Fruit fly (Drosophila melanogaster): ENCODE results near the gene CG10752.
A peak's percentile ranks its signal among the peaks of the same experiment; 100 is the strongest.

CG10752 gene

dm6 chr3L:12954547-12954946 lies at the start of gene CG10752:
TSS of gene CG10752 (minus strand) at chr3L:12954647.
- no peak for TF ChIP-seq CG8478 (optimal IDR thresholded peaks at IDR 0.05)
- TF ChIP-seq Dll (optimal IDR thresholded peaks at IDR 0.05): no peak
- TF ChIP-seq pan (optimal IDR thresholded peaks at IDR 0.05): no peak
- TF ChIP-seq EcR (GFP tag; optimal IDR thresholded peaks at IDR 0.05): no peak
- no peak for TF ChIP-seq psq (optimal IDR thresholded peaks at IDR 0.05)
- no peak for TF ChIP-seq usp (GFP tag; optimal IDR thresholded peaks at IDR 0.05)

- TF ChIP-seq Dll (optimal IDR thresholded peaks at IDR 0.05) (no peak), EcR (GFP tag; optimal IDR thresholded peaks at IDR 0.05) (no peak), psq (optimal IDR thresholded peaks at IDR 0.05) (no peak), CG8478 (optimal IDR thresholded peaks at IDR 0.05) (no peak), usp (GFP tag; optimal IDR thresholded peaks at IDR 0.05) (no peak), pan (optimal IDR thresholded peaks at IDR 0.05) (no peak)
Measured at dm6 chr3L:12994835-12995234, 40.4 kb upstream of the CG10752 start, which contains the start of gene CG11262. TSS of gene CG11262 (plus strand) at chr3L:12995135.

dm6 chr3L:12972259-12972658 lies 17.8 kb upstream of the CG10752 start, which contains the start of the genes CG10748 and CG10749:
TSS of gene CG10748 (minus strand) at chr3L:12972359.
TSS of gene CG10749 (plus strand) at chr3L:12972474.
- TF ChIP-seq CG8478 (optimal IDR thresholded peaks at IDR 0.05): no peak
- TF ChIP-seq usp (GFP tag; optimal IDR thresholded peaks at IDR 0.05): no peak
- no peak for TF ChIP-seq Dll (optimal IDR thresholded peaks at IDR 0.05)
- no peak for TF ChIP-seq psq (optimal IDR thresholded peaks at IDR 0.05)
- no peak for TF ChIP-seq pan (optimal IDR thresholded peaks at IDR 0.05)
- TF ChIP-seq EcR (GFP tag; optimal IDR thresholded peaks at IDR 0.05): no peak

- TF ChIP-seq usp (GFP tag; optimal IDR thresholded peaks at IDR 0.05) (no peak), Dll (optimal IDR thresholded peaks at IDR 0.05) (no peak), psq (optimal IDR thresholded peaks at IDR 0.05) (no peak), CG8478 (optimal IDR thresholded peaks at IDR 0.05) (no peak), EcR (GFP tag; optimal IDR thresholded peaks at IDR 0.05) (no peak), pan (optimal IDR thresholded peaks at IDR 0.05) (no peak)
Measured at dm6 chr3L:12967633-12968032, 13.2 kb upstream of the CG10752 start, which contains the start of gene Or69a. TSS of gene Or69a (minus strand) at chr3L:12967733.

dm6 chr3L:12949386-12949785 lies 5.1 kb downstream of the CG10752 start:
- no peak for TF ChIP-seq Dll (optimal IDR thresholded peaks at IDR 0.05)

dm6 chr3L:12915431-12915830 lies 39.0 kb downstream of the CG10752 start:
- TF ChIP-seq CG8478 (optimal IDR thresholded peaks at IDR 0.05) (no peak), usp (GFP tag; optimal IDR thresholded peaks at IDR 0.05) (no peak), Dll (optimal IDR thresholded peaks at IDR 0.05) (no peak), pan (optimal IDR thresholded peaks at IDR 0.05) (no peak), EcR (GFP tag; optimal IDR thresholded peaks at IDR 0.05) (no peak), psq (optimal IDR thresholded peaks at IDR 0.05) (no peak)

dm6 chr3L:12913609-12914266 lies 40.7 kb downstream of the CG10752 start, which contains the start of gene CG32115:
TSS of gene CG32115 (minus strand) at chr3L:12913646.
- TF ChIP-seq EcR (GFP tag; optimal IDR thresholded peaks at IDR 0.05) (no peak), pan (optimal IDR thresholded peaks at IDR 0.05) (peak; percentile 93), CG8478 (optimal IDR thresholded peaks at IDR 0.05) (no peak), usp (GFP tag; optimal IDR thresholded peaks at IDR 0.05) (no peak)

dm6 chr3L:12903611-12904010 lies 50.8 kb downstream of the CG10752 start, which contains the start of gene CG32117:
TSS of gene CG32117 (minus strand) at chr3L:12903711.
- no peak for TF ChIP-seq CG8478 (optimal IDR thresholded peaks at IDR 0.05)
- no peak for TF ChIP-seq psq (optimal IDR thresholded peaks at IDR 0.05)
- TF ChIP-seq Dll (optimal IDR thresholded peaks at IDR 0.05): no peak
- TF ChIP-seq pan (optimal IDR thresholded peaks at IDR 0.05): no peak
- TF ChIP-seq usp (GFP tag; optimal IDR thresholded peaks at IDR 0.05): no peak
- TF ChIP-seq EcR (GFP tag; optimal IDR thresholded peaks at IDR 0.05): no peak

All from whole organism.